Worm (Caenorhabditis elegans): ENCODE results near the gene fbxa-183.

- no peak for TF ChIP-seq Y55F3AM.14 (GFP tag; optimal IDR thresholded peaks at IDR 0.05)
- TF ChIP-seq snpc-4 (tag; optimal IDR thresholded peaks at IDR 0.05), result no peak
- no peak for TF ChIP-seq nhr-10 (tag; optimal IDR thresholded peaks at IDR 0.05)
- no peak for TF ChIP-seq mbf-1 (tag; optimal IDR thresholded peaks at IDR 0.05)
- no peak for TF ChIP-seq gmeb-1 (tag; optimal IDR thresholded peaks at IDR 0.05)
- TF ChIP-seq nhr-237 (tag; optimal IDR thresholded peaks at IDR 0.05), result no peak
- no peak for TF ChIP-seq dmd-4 (tag; optimal IDR thresholded peaks at IDR 0.05)
- TF ChIP-seq nhr-129 (tag; optimal IDR thresholded peaks at IDR 0.05), result no peak
- TF ChIP-seq C34F6.9 (tag; optimal IDR thresholded peaks at IDR 0.05), result no peak
- TF ChIP-seq skn-1 (tag; optimal IDR thresholded peaks at IDR 0.05), result no peak
- TF ChIP-seq ZK546.5 (tag; optimal IDR thresholded peaks at IDR 0.05), result no peak
- no peak for TF ChIP-seq lin-13 (GFP tag; optimal IDR thresholded peaks at IDR 0.05)
- no peak for TF ChIP-seq ztf-1 (GFP tag; conservative IDR thresholded peaks at IDR 0.05)
Measured at ce11 chrV:5831253-5831652, 48.7 kb upstream of the fbxa-183 start.
